Fruit fly (Drosophila melanogaster) whole organism, embryonic: ENCODE data around the gene Noa36.

Experiments
- Asciz ChIP-seq: fragments of 200-800 bp; sonication (Bioruptor generic); optimal IDR thresholded peaks from 2 replicates; lab custom pipeline; 2017; ENCODE audit warnings: missing biosample characterization, mild to moderate bottlenecking, missing genetic modification characterization, missing genetic modification reagents
- Bdp1 ChIP-seq: fragments of 200-800 bp; sonication (Bioruptor generic); optimal IDR thresholded peaks from 3 replicates; lab custom pipeline; 2016; ENCODE audit warnings: missing biosample characterization, missing genetic modification characterization
- C15 ChIP-seq: fragments of 200-800 bp; sonication (Bioruptor generic); IDR thresholded peaks from 3 replicates; pipeline ENCODE4 v1.3.6; 2022; ENCODE audit warnings: missing biosample characterization, missing genetic modification characterization
- CG10543 ChIP-seq: fragments of 200-800 bp; sonication (Bioruptor generic); optimal IDR thresholded peaks from 3 replicates; lab custom pipeline; 2017; ENCODE audit warnings: missing biosample characterization, mild to moderate bottlenecking, missing genetic modification characterization, moderate library complexity
- CG11456 ChIP-seq: fragments of 200-800 bp; sonication (Bioruptor generic); IDR thresholded peaks from 3 replicates; pipeline ENCODE4 v1.3.6; 2022; ENCODE audit warnings: missing biosample characterization, missing genetic modification characterization
- CG11723 ChIP-seq: fragments of 200-800 bp; sonication (Bioruptor generic); optimal IDR thresholded peaks from 2 replicates; lab custom pipeline; 2017; ENCODE audit warnings: missing biosample characterization, mild to moderate bottlenecking, missing genetic modification characterization
- CG12299 ChIP-seq: fragments of 200-800 bp; sonication (Bioruptor generic); optimal IDR thresholded peaks from 2 replicates; lab custom pipeline; 2018; ENCODE audit warnings: missing biosample characterization, mild to moderate bottlenecking, missing genetic modification characterization
- CG12744 ChIP-seq: fragments of 200-800 bp; sonication (Bioruptor generic); optimal IDR thresholded peaks from 2 replicates; lab custom pipeline; 2016; ENCODE audit warnings: missing biosample characterization, missing genetic modification characterization
- CG13287 ChIP-seq: fragments of 200-800 bp; sonication (Bioruptor generic); IDR thresholded peaks from 2 replicates; pipeline ENCODE4 v1.3.6; 2022; ENCODE audit warnings: missing biosample characterization, missing genetic modification characterization; ENCODE audit not compliant: partially characterized antibody
- CG13775 ChIP-seq: fragments of 200-800 bp; sonication (Bioruptor generic); optimal IDR thresholded peaks from 3 replicates; lab custom pipeline; 2017; ENCODE audit warnings: missing biosample characterization, mild to moderate bottlenecking, missing genetic modification characterization
- CG17802 ChIP-seq: fragments of 200-800 bp; sonication (Bioruptor generic); optimal IDR thresholded peaks from 2 replicates; lab custom pipeline; 2018; ENCODE audit warnings: missing biosample characterization, mild to moderate bottlenecking, missing genetic modification characterization, moderate library complexity
- CG18262 ChIP-seq: fragments of 200-800 bp; optimal IDR thresholded peaks from 3 replicates; lab custom pipeline; 2019; ENCODE audit warnings: missing biosample characterization, mild to moderate bottlenecking, missing genetic modification characterization, moderate library complexity
- CG2116 ChIP-seq: fragments of 200-800 bp; sonication (Bioruptor generic); optimal IDR thresholded peaks from 3 replicates; lab custom pipeline; 2018; ENCODE audit warnings: missing biosample characterization, mild to moderate bottlenecking, missing genetic modification characterization
- CG2129 ChIP-seq: fragments of 200-800 bp; sonication (Bioruptor generic); IDR thresholded peaks from 2 replicates; pipeline ENCODE4 v1.3.6; 2022; ENCODE audit warnings: missing biosample characterization, missing genetic modification characterization; ENCODE audit not compliant: partially characterized antibody
- CG4282 ChIP-seq: fragments of 200-800 bp; sonication (Bioruptor generic); optimal IDR thresholded peaks from 2 replicates; lab custom pipeline; 2016; ENCODE audit warnings: missing biosample characterization, missing genetic modification characterization
- CG8359 ChIP-seq: fragments of 200-800 bp; sonication (Bioruptor generic); optimal IDR thresholded peaks from 2 replicates; lab custom pipeline; 2017; ENCODE audit warnings: missing biosample characterization, mild to moderate bottlenecking, missing genetic modification characterization, borderline replicate concordance
- CG8478 ChIP-seq: fragments of >200 bp; optimal IDR thresholded peaks from 2 replicates; lab custom pipeline; 2018
- CG8924 ChIP-seq: fragments of 200-800 bp; optimal IDR thresholded peaks from 3 replicates; lab custom pipeline; 2019; ENCODE audit warnings: missing biosample characterization, mild to moderate bottlenecking, missing genetic modification characterization, moderate library complexity
- CG8944 ChIP-seq: fragments of 200-800 bp; sonication (Bioruptor generic); optimal IDR thresholded peaks from 3 replicates; lab custom pipeline; 2016; ENCODE audit warnings: missing biosample characterization, missing genetic modification characterization
- CG9609 ChIP-seq: fragments of 200-800 bp; sonication (Bioruptor generic); optimal IDR thresholded peaks from 3 replicates; lab custom pipeline; 2016; ENCODE audit warnings: missing biosample characterization, missing genetic modification characterization
- CG9932 ChIP-seq: fragments of 200-800 bp; sonication (Bioruptor generic); IDR thresholded peaks from 2 replicates; pipeline ENCODE4 v1.3.6; 2022; ENCODE audit warnings: missing biosample characterization, missing genetic modification characterization
- CrebB ChIP-seq: fragments of 200-800 bp; sonication (Bioruptor generic); optimal IDR thresholded peaks from 3 replicates; lab custom pipeline; 2018; ENCODE audit warnings: missing biosample characterization, mild to moderate bottlenecking, missing genetic modification characterization
- D19B ChIP-seq: fragments of 200-800 bp; sonication (Bioruptor generic); optimal IDR thresholded peaks from 2 replicates; lab custom pipeline; 2017; ENCODE audit warnings: missing biosample characterization, mild to moderate bottlenecking, missing genetic modification characterization
- Deaf1 ChIP-seq: fragments of 200-800 bp; optimal IDR thresholded peaks from 3 replicates; lab custom pipeline; 2019; ENCODE audit warnings: missing biosample characterization, mild to moderate bottlenecking, missing genetic modification characterization, moderate library complexity
- Elba2 ChIP-seq: fragments of 200-800 bp; sonication (Bioruptor generic); optimal IDR thresholded peaks from 3 replicates; lab custom pipeline; 2016; ENCODE audit warnings: missing biosample characterization, missing genetic modification characterization
- Fer1 ChIP-seq: fragments of 200-800 bp; sonication (Bioruptor generic); optimal IDR thresholded peaks from 2 replicates; lab custom pipeline; 2017; ENCODE audit warnings: missing biosample characterization, mild to moderate bottlenecking, missing genetic modification characterization
- Hr51 ChIP-seq, 2 experiments: fragments of 200-800 bp; sonication (Bioruptor generic); optimal IDR thresholded peaks; 2 replicates in 1 of 2; 3 replicates in 1 of 2; lab custom pipeline; 2016 to 2018; ENCODE audit warnings: missing biosample characterization in 2 of 2, missing genetic modification characterization in 2 of 2, mild to moderate bottlenecking in 1 of 2, moderate library complexity in 1 of 2
- Lim3 ChIP-seq: fragments of 200-800 bp; sonication (Bioruptor generic); IDR thresholded peaks from 2 replicates; pipeline ENCODE4 v1.3.6; 2022; ENCODE audit warnings: missing biosample characterization, missing genetic modification characterization
- Mad ChIP-seq: fragments of 200-800 bp; sonication (Bioruptor generic); optimal IDR thresholded peaks from 2 replicates; lab custom pipeline; 2016; ENCODE audit warnings: missing biosample characterization, missing genetic modification characterization
- Neu2 ChIP-seq: fragments of 200-800 bp; sonication (Bioruptor generic); optimal IDR thresholded peaks from 3 replicates; lab custom pipeline; 2016; ENCODE audit warnings: missing biosample characterization, missing genetic modification characterization, borderline replicate concordance
- NfI ChIP-seq: fragments of 200-800 bp; sonication (Bioruptor generic); optimal IDR thresholded peaks from 3 replicates; lab custom pipeline; 2018; ENCODE audit warnings: missing biosample characterization, mild to moderate bottlenecking, missing genetic modification characterization, moderate library complexity
- PHDP ChIP-seq: fragments of 200-800 bp; sonication (Bioruptor generic); optimal IDR thresholded peaks from 3 replicates; lab custom pipeline; 2018; ENCODE audit warnings: missing biosample characterization, mild to moderate bottlenecking, missing genetic modification characterization, moderate library complexity
- abd-A ChIP-seq: fragments of 200-800 bp; sonication (Bioruptor generic); optimal IDR thresholded peaks from 3 replicates; lab custom pipeline; 2019; ENCODE audit warnings: missing biosample characterization, mild to moderate bottlenecking, missing genetic modification characterization, moderate library complexity
- ase ChIP-seq: fragments of 200-800 bp; sonication (Bioruptor generic); IDR thresholded peaks from 3 replicates; pipeline ENCODE4 v1.3.6; 2022; ENCODE audit warnings: missing biosample characterization, missing genetic modification characterization
- az2 ChIP-seq: fragments of 200-800 bp; sonication (Bioruptor generic); optimal IDR thresholded peaks from 3 replicates; lab custom pipeline; 2016; ENCODE audit warnings: missing biosample characterization, missing genetic modification characterization
- bowl ChIP-seq: fragments of 200-800 bp; sonication (Bioruptor generic); IDR thresholded peaks from 2 replicates; pipeline ENCODE4 v1.3.6; 2022; ENCODE audit warnings: missing biosample characterization, missing genetic modification characterization
- bsh ChIP-seq, 2 experiments: fragments of 200-800 bp; sonication (Bioruptor generic); optimal IDR thresholded peaks; 2 replicates each; lab custom pipeline; 2017 to 2018; ENCODE audit warnings: mild to moderate bottlenecking in 2 of 2, missing biosample characterization in 2 of 2, missing genetic modification characterization in 2 of 2, moderate library complexity in 1 of 2
- chinmo ChIP-seq: fragments of 200-800 bp; sonication (Bioruptor generic); IDR thresholded peaks from 4 replicates; pipeline ENCODE4 v1.3.6; 2022; ENCODE audit warnings: missing biosample characterization, missing genetic modification characterization; ENCODE audit not compliant: partially characterized antibody
- dan ChIP-seq: fragments of 200-800 bp; sonication (Bioruptor generic); IDR thresholded peaks from 2 replicates; pipeline ENCODE4 v1.3.6; 2022; ENCODE audit warnings: missing biosample characterization, missing genetic modification characterization
- dati ChIP-seq: fragments of 200-800 bp; sonication (Bioruptor generic); IDR thresholded peaks from 2 replicates; pipeline ENCODE4 v1.3.6; 2022; ENCODE audit warnings: missing biosample characterization, missing genetic modification characterization
- fd64A ChIP-seq: fragments of 200-800 bp; sonication (Bioruptor generic); optimal IDR thresholded peaks from 3 replicates; lab custom pipeline; 2018; ENCODE audit warnings: missing biosample characterization, mild to moderate bottlenecking, missing genetic modification characterization
- fru ChIP-seq: fragments of >200 bp; optimal IDR thresholded peaks from 2 replicates; lab custom pipeline; 2017
- ftz-f1 ChIP-seq: fragments of 200-800 bp; sonication (Bioruptor generic); optimal IDR thresholded peaks from 2 replicates; lab custom pipeline; 2016; ENCODE audit warnings: missing biosample characterization, missing genetic modification characterization
- fu2 ChIP-seq: fragments of 200-800 bp; sonication (Bioruptor generic); optimal IDR thresholded peaks from 2 replicates; lab custom pipeline; 2016; ENCODE audit warnings: missing biosample characterization, missing genetic modification characterization
- lilli ChIP-seq: fragments of 200-800 bp; sonication (Bioruptor generic); optimal IDR thresholded peaks from 3 replicates; lab custom pipeline; 2016; ENCODE audit warnings: missing biosample characterization, missing genetic modification characterization
- phol ChIP-seq: fragments of 200-800 bp; sonication (Bioruptor generic); optimal IDR thresholded peaks from 3 replicates; lab custom pipeline; 2018; ENCODE audit warnings: missing biosample characterization, mild to moderate bottlenecking, missing genetic modification characterization, moderate library complexity
- ro ChIP-seq: fragments of 200-800 bp; sonication (Bioruptor generic); IDR thresholded peaks from 2 replicates; pipeline ENCODE4 v1.3.6; 2022; ENCODE audit warnings: missing biosample characterization, missing genetic modification characterization
- salm ChIP-seq: fragments of 200-800 bp; sonication (Bioruptor generic); optimal IDR thresholded peaks from 2 replicates; lab custom pipeline; 2018; ENCODE audit warnings: missing biosample characterization, mild to moderate bottlenecking, missing genetic modification characterization
- slou ChIP-seq: fragments of 200-800 bp; sonication (Bioruptor generic); optimal IDR thresholded peaks from 3 replicates; lab custom pipeline; 2016; ENCODE audit warnings: missing biosample characterization, missing genetic modification characterization
- stwl ChIP-seq: fragments of 200-800 bp; sonication (Bioruptor generic); optimal IDR thresholded peaks from 3 replicates; lab custom pipeline; 2018; ENCODE audit warnings: missing biosample characterization, mild to moderate bottlenecking, missing genetic modification characterization, moderate library complexity
- vvl ChIP-seq: fragments of 200-800 bp; sonication (Bioruptor generic); IDR thresholded peaks from 2 replicates; pipeline ENCODE4 v1.3.6; 2022; ENCODE audit warnings: missing biosample characterization, missing genetic modification characterization

Noa36 gene

dm6 chr3R:28600144-28600792 lies 1.2 kb upstream of the Noa36 start (continued):
- TF ChIP-seq Deaf1 (tag; lab: Kevin White, UChicago) (no peak), dati (GFP tag; lab: Robert Waterston, UW) (no peak), ro (GFP tag; lab: Robert Waterston, UW) (no peak), CG12299 (tag; lab: Kevin White, UChicago) (peak; percentile 8), az2 (GFP tag; lab: Kevin White, UChicago) (no peak), PHDP (tag; lab: Kevin White, UChicago) (no peak), bsh (GFP tag; optimal IDR thresholded peaks at IDR 0.05; lab: Kevin White, UChicago) (no peak), Lim3 (no peak), CrebB (tag; lab: Kevin White, UChicago) (no peak), salm (tag; lab: Kevin White, UChicago) (no peak), abd-A (tag; lab: Kevin White, UChicago) (no peak), Asciz (no peak), CG2129 (GFP tag; lab: Robert Waterston, UW) (no peak), lilli (GFP tag; lab: Kevin White, UChicago) (peak; percentile 34), C15 (GFP tag; lab: Robert Waterston, UW) (no peak), D19B (GFP tag; lab: Kevin White, UChicago) (no peak), CG18262 (tag; lab: Kevin White, UChicago) (no peak), slou (GFP tag; lab: Kevin White, UChicago) (no peak), Fer1 (GFP tag; lab: Kevin White, UChicago) (peak; percentile 2), phol (tag; lab: Kevin White, UChicago) (peak; percentile 99), CG9609 (no peak), stwl (tag; lab: Kevin White, UChicago) (peak; percentile 82), Bdp1 (no peak), CG12744 (GFP tag; lab: Kevin White, UChicago) (no peak), CG2116 (peak; percentile 98), bowl (GFP tag; lab: Robert Waterston, UW) (no peak), CG8359 (GFP tag; lab: Kevin White, UChicago) (no peak), CG4282 (GFP tag; lab: Kevin White, UChicago) (no peak), CG8944 (no peak), CG13775 (GFP tag; lab: Kevin White, UChicago) (no peak), dan (GFP tag; lab: Robert Waterston, UW) (no peak), Elba2 (GFP tag; lab: Kevin White, UChicago) (no peak), chinmo (GFP tag; lab: Robert Waterston, UW) (0 out of 4 replicates have a peak, but pooled peaks have one; percentile 71), CG13287 (GFP tag; lab: Robert Waterston, UW) (peak; percentile 52), ase (GFP tag; lab: Robert Waterston, UW) (no peak), CG8478 (lab: Kevin White, UChicago) (no peak), fu2 (peak; percentile 37), CG8924 (tag; lab: Kevin White, UChicago) (peak; percentile 28), CG17802 (tag; lab: Kevin White, UChicago) (peak; percentile 6), fd64A (GFP tag; lab: Kevin White, UChicago) (no peak), Neu2 (GFP tag; lab: Kevin White, UChicago) (no peak), CG11456 (GFP tag; lab: Robert Waterston, UW) (no peak), vvl (GFP tag; lab: Robert Waterston, UW) (peak; percentile 11), CG11723 (GFP tag; lab: Kevin White, UChicago) (no peak), Hr51 (GFP tag; optimal IDR thresholded peaks at IDR 0.05; lab: Kevin White, UChicago) (no peak), NfI (no peak), fru (lab: Kevin White, UChicago) (no peak), CG10543 (GFP tag; lab: Kevin White, UChicago) (peak; percentile 45), ftz-f1 (no peak), CG9932 (GFP tag; lab: Robert Waterston, UW) (no peak), Mad (no peak)
